Fruit fly (Drosophila melanogaster) whole organism, embryonic: ENCODE data around the gene CG17127.

Source experiments
- CG10462 ChIP-seq: fragments of 200-800 bp; sonication (Bioruptor generic); optimal IDR thresholded peaks from 2 replicates; lab custom pipeline; 2016; ENCODE audit warnings: missing biosample characterization, missing genetic modification characterization
- CG10654 ChIP-seq: fragments of 200-800 bp; sonication (Bioruptor generic); optimal IDR thresholded peaks from 2 replicates; lab custom pipeline; 2016; ENCODE audit warnings: missing biosample characterization, missing genetic modification characterization
- CG12299 ChIP-seq: fragments of 200-800 bp; sonication (Bioruptor generic); optimal IDR thresholded peaks from 2 replicates; lab custom pipeline; 2018; ENCODE audit warnings: missing biosample characterization, mild to moderate bottlenecking, missing genetic modification characterization
- CG1233 ChIP-seq: fragments of 200-800 bp; sonication (Bioruptor generic); optimal IDR thresholded peaks from 4 replicates; lab custom pipeline; 2018; ENCODE audit warnings: missing biosample characterization, mild to moderate bottlenecking, missing genetic modification characterization
- CG13424 ChIP-seq: fragments of 200-800 bp; sonication (Bioruptor generic); optimal IDR thresholded peaks from 2 replicates; lab custom pipeline; 2019; ENCODE audit warnings: missing biosample characterization, mild to moderate bottlenecking, missing genetic modification characterization, moderate library complexity
- CG14050 ChIP-seq: fragments of 200-800 bp; sonication (Bioruptor generic); IDR thresholded peaks from 3 replicates; pipeline ENCODE4 v1.3.6; 2022; ENCODE audit warnings: missing biosample characterization, missing genetic modification characterization
- CG15011 ChIP-seq: fragments of 200-800 bp; sonication (Bioruptor generic); optimal IDR thresholded peaks from 3 replicates; lab custom pipeline; 2018; ENCODE audit warnings: missing biosample characterization, mild to moderate bottlenecking, missing genetic modification characterization
- CG15269 ChIP-seq: fragments of 200-800 bp; sonication (Bioruptor generic); optimal IDR thresholded peaks from 2 replicates; lab custom pipeline; 2018; ENCODE audit warnings: missing biosample characterization, mild to moderate bottlenecking, missing genetic modification characterization, moderate library complexity
- CG15514 ChIP-seq: fragments of 200-800 bp; sonication (Bioruptor generic); optimal IDR thresholded peaks from 3 replicates; lab custom pipeline; 2017; ENCODE audit warnings: missing biosample characterization, missing genetic modification characterization, mild to moderate bottlenecking, moderate library complexity, missing genetic modification reagents
- CG16863 ChIP-seq: fragments of 200-800 bp; sonication (Bioruptor generic); optimal IDR thresholded peaks from 3 replicates; lab custom pipeline; 2016; ENCODE audit warnings: missing biosample characterization, missing genetic modification characterization
- CG17568 ChIP-seq: fragments of 200-800 bp; sonication (Bioruptor generic); optimal IDR thresholded peaks from 2 replicates; lab custom pipeline; 2018; ENCODE audit warnings: missing biosample characterization, mild to moderate bottlenecking, missing genetic modification characterization, moderate library complexity
- CG17829 ChIP-seq: fragments of 200-800 bp; optimal IDR thresholded peaks from 2 replicates; lab custom pipeline; 2019; ENCODE audit warnings: missing biosample characterization, mild to moderate bottlenecking, missing genetic modification characterization, moderate library complexity
- CG18764 ChIP-seq: fragments of 200-800 bp; sonication (Bioruptor generic); optimal IDR thresholded peaks from 3 replicates; lab custom pipeline; 2016; ENCODE audit warnings: missing biosample characterization, missing genetic modification characterization
- CG4854 ChIP-seq: fragments of 200-800 bp; sonication (Bioruptor generic); optimal IDR thresholded peaks from 2 replicates; lab custom pipeline; 2016; ENCODE audit warnings: missing biosample characterization, missing genetic modification characterization, inconsistent platforms
- CG9817 ChIP-seq: fragments of 200-800 bp; sonication (Bioruptor generic); optimal IDR thresholded peaks from 2 replicates; lab custom pipeline; 2018; ENCODE audit warnings: missing biosample characterization, mild to moderate bottlenecking, missing genetic modification characterization, moderate library complexity
- CG9876 ChIP-seq: fragments of 200-800 bp; sonication (Bioruptor generic); optimal IDR thresholded peaks from 2 replicates; lab custom pipeline; 2016; ENCODE audit warnings: missing biosample characterization, missing genetic modification characterization
- CHES-1-like ChIP-seq: fragments of 200-800 bp; sonication (Bioruptor generic); optimal IDR thresholded peaks from 2 replicates; lab custom pipeline; 2016; ENCODE audit warnings: missing biosample characterization, missing genetic modification characterization
- Dip3 ChIP-seq: fragments of 200-800 bp; sonication (Bioruptor generic); optimal IDR thresholded peaks from 3 replicates; lab custom pipeline; 2016; ENCODE audit warnings: missing biosample characterization, missing genetic modification characterization
- Dll ChIP-seq: fragments of 200-800 bp; sonication (Bioruptor generic); IDR thresholded peaks from 4 replicates; pipeline ENCODE4 v1.3.6; 2022; ENCODE audit warnings: missing biosample characterization, missing genetic modification characterization; ENCODE audit not compliant: partially characterized antibody
- Gsc ChIP-seq: fragments of 200-800 bp; sonication (Bioruptor generic); IDR thresholded peaks from 2 replicates; pipeline ENCODE4 v1.3.6; 2022; ENCODE audit warnings: missing biosample characterization, missing genetic modification characterization
- H15 ChIP-seq: fragments of 200-800 bp; sonication (Bioruptor generic); IDR thresholded peaks from 3 replicates; pipeline ENCODE4 v1.3.6; 2022; ENCODE audit warnings: missing biosample characterization, missing genetic modification characterization
- HLHmδ ChIP-seq: fragments of 200-800 bp; sonication (Bioruptor generic); optimal IDR thresholded peaks from 2 replicates; lab custom pipeline; 2018; ENCODE audit warnings: missing biosample characterization, mild to moderate bottlenecking, missing genetic modification characterization, moderate library complexity
- Poxn ChIP-seq: fragments of 200-800 bp; sonication (Bioruptor generic); IDR thresholded peaks from 2 replicates; pipeline ENCODE4 v1.3.6; 2022; ENCODE audit warnings: missing biosample characterization, missing genetic modification characterization
- Vsx1 ChIP-seq: fragments of 200-800 bp; sonication (Bioruptor generic); optimal IDR thresholded peaks from 2 replicates; lab custom pipeline; 2017; ENCODE audit warnings: missing biosample characterization, mild to moderate bottlenecking, missing genetic modification characterization, missing genetic modification reagents
- bbx ChIP-seq: fragments of 200-800 bp; sonication (Bioruptor generic); IDR thresholded peaks from 2 replicates; pipeline ENCODE4 v1.3.6; 2022; ENCODE audit warnings: missing biosample characterization, missing genetic modification characterization; ENCODE audit not compliant: partially characterized antibody
- corto ChIP-seq: fragments of 200-800 bp; sonication (Bioruptor generic); optimal IDR thresholded peaks from 2 replicates; lab custom pipeline; 2016; ENCODE audit warnings: missing biosample characterization, mild to moderate bottlenecking, missing genetic modification characterization, moderate library complexity
- crc ChIP-seq: fragments of 200-800 bp; sonication (Bioruptor generic); optimal IDR thresholded peaks from 2 replicates; lab custom pipeline; 2016; ENCODE audit warnings: missing biosample characterization, missing genetic modification characterization
- dmrt99B ChIP-seq: fragments of 200-800 bp; sonication (Bioruptor generic); optimal IDR thresholded peaks from 2 replicates; lab custom pipeline; 2018; ENCODE audit warnings: missing biosample characterization, mild to moderate bottlenecking, missing genetic modification characterization, moderate library complexity
- dpn ChIP-seq, 2 experiments: fragments of 200-800 bp; sonication (Bioruptor generic); optimal IDR thresholded peaks; 3 replicates each; lab custom pipeline; 2016; ENCODE audit warnings: missing biosample characterization in 2 of 2, missing genetic modification characterization in 2 of 2
- emc ChIP-seq: fragments of 200-800 bp; sonication (Bioruptor generic); optimal IDR thresholded peaks from 2 replicates; lab custom pipeline; 2016; ENCODE audit warnings: missing biosample characterization, missing genetic modification characterization
- en ChIP-seq: fragments of 200-800 bp; sonication (Bioruptor generic); optimal IDR thresholded peaks from 2 replicates; lab custom pipeline; 2016; ENCODE audit warnings: missing biosample characterization, missing genetic modification characterization
- eve ChIP-seq, 2 experiments: fragments of >200 bp; optimal IDR thresholded peaks; 2 replicates each; lab custom pipeline; 2017; ENCODE audit warnings: missing biosample characterization in 2 of 2, missing genetic modification characterization in 2 of 2
- gce ChIP-seq: fragments of 200-800 bp; sonication (Bioruptor generic); IDR thresholded peaks from 3 replicates; pipeline ENCODE4 v1.3.6; 2022; ENCODE audit warnings: missing biosample characterization, missing genetic modification characterization
- gsb-n ChIP-seq: fragments of 200-800 bp; sonication (Bioruptor generic); optimal IDR thresholded peaks from 3 replicates; lab custom pipeline; 2018; ENCODE audit warnings: missing biosample characterization, mild to moderate bottlenecking, missing genetic modification characterization
- inv ChIP-seq: fragments of 200-800 bp; sonication (Bioruptor generic); IDR thresholded peaks from 2 replicates; pipeline ENCODE4 v1.3.6; 2022; ENCODE audit warnings: missing biosample characterization, missing genetic modification characterization; ENCODE audit not compliant: partially characterized antibody
- lov ChIP-seq, 2 experiments: fragments of 200-800 bp in 1 of 2; fragments of >200 bp in 1 of 2; sonication (Bioruptor generic) in 1 of 2; IDR thresholded peaks in 1 of 2; optimal IDR thresholded peaks in 1 of 2; 2 replicates in 1 of 2; 3 replicates in 1 of 2; pipeline versions ENCODE4 v1.3.6 to Lab custom; 2017 to 2022; ENCODE audit warnings: missing biosample characterization in 1 of 2, missing genetic modification characterization in 1 of 2
- nmo ChIP-seq: fragments of 200-800 bp; sonication (Bioruptor generic); optimal IDR thresholded peaks from 2 replicates; lab custom pipeline; 2018; ENCODE audit warnings: missing biosample characterization, mild to moderate bottlenecking, missing genetic modification characterization, moderate library complexity
- nom ChIP-seq: fragments of 200-800 bp; sonication (Bioruptor generic); optimal IDR thresholded peaks from 2 replicates; lab custom pipeline; 2017; ENCODE audit warnings: missing biosample characterization, missing genetic modification characterization, mild to moderate bottlenecking, moderate library complexity, missing genetic modification reagents
- repo ChIP-seq: fragments of 200-800 bp; sonication (Bioruptor generic); optimal IDR thresholded peaks from 2 replicates; lab custom pipeline; 2016; ENCODE audit warnings: missing biosample characterization, missing genetic modification characterization
- rib ChIP-seq: fragments of 200-800 bp; sonication (Bioruptor generic); IDR thresholded peaks from 2 replicates; pipeline ENCODE4 v1.3.6; 2022; ENCODE audit warnings: missing biosample characterization, missing genetic modification characterization
- row ChIP-seq: fragments of 200-800 bp; sonication (Bioruptor generic); IDR thresholded peaks from 3 replicates; pipeline ENCODE4 v1.3.6; 2022; ENCODE audit warnings: missing biosample characterization, missing genetic modification characterization
- sd ChIP-seq: fragments of 200-800 bp; sonication (Bioruptor generic); optimal IDR thresholded peaks from 3 replicates; lab custom pipeline; 2018; ENCODE audit warnings: missing biosample characterization, mild to moderate bottlenecking, missing genetic modification characterization, moderate library complexity
- slbo ChIP-seq: fragments of 200-800 bp; sonication (Bioruptor generic); IDR thresholded peaks from 2 replicates; pipeline ENCODE4 v1.3.6; 2022; ENCODE audit warnings: missing biosample characterization, missing genetic modification characterization
- sob ChIP-seq: fragments of 200-800 bp; sonication (Bioruptor generic); IDR thresholded peaks from 2 replicates; pipeline ENCODE4 v1.3.6; 2022; ENCODE audit warnings: missing biosample characterization, missing genetic modification characterization
- ssp ChIP-seq: fragments of 200-800 bp; sonication (Bioruptor generic); IDR thresholded peaks from 2 replicates; pipeline ENCODE4 v1.3.6; 2022; ENCODE audit warnings: missing biosample characterization, missing genetic modification characterization
- tin ChIP-seq: fragments of 200-800 bp; sonication (Bioruptor generic); optimal IDR thresholded peaks from 3 replicates; lab custom pipeline; 2016; ENCODE audit warnings: missing biosample characterization, missing genetic modification characterization
- vfl ChIP-seq: fragments of 200-800 bp; sonication (Bioruptor generic); optimal IDR thresholded peaks from 2 replicates; lab custom pipeline; 2016; ENCODE audit warnings: missing biosample characterization, missing genetic modification characterization
- wek ChIP-seq: fragments of 200-800 bp; sonication (Bioruptor generic); optimal IDR thresholded peaks from 3 replicates; lab custom pipeline; 2018; ENCODE audit warnings: missing biosample characterization, mild to moderate bottlenecking, missing genetic modification characterization, moderate library complexity

CG17127 gene

DNA sequence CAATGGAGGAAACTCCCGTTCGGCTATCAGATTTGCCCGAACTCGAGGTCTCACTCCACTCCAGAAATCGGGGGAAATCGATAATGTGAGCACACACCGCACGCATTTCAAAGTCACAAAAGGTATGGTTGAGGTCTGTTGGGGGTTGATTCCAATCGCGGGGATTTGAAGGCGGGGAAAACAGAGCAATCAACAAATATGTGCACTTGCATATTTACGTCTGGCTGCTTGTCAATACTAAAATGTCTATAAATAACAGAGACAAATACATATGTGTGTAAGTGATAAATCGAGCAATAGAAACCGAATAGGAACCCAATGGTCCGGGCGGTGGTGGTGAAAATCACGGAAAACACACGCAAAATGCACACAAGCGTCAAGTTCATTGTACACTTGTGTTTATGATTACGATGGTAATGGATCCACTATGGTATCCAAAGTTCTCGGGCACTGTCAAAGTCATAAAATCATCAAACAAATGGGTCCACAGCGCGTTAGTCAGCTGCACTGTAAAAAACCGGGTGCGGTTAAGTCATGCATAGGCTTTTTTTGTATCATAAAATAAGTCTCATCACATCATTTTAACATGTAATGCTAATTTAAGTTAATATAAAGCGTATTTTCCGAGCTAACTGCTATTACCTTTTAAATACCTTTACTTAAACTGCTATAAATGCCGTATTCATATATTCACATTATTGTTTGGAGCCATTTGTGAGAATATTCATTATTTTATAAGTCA, 18.6 kb upstream of the CG17127 start (continued):
- TF ChIP-seq vfl (no peak), gsb-n (peak; percentile 97), HLHmδ (GFP tag; lab: Kevin White, UChicago) (peak; percentile 94), CG17829 (peak; percentile 70), CG16863 (GFP tag; lab: Kevin White, UChicago) (peak; percentile 92), repo (GFP tag; lab: Kevin White, UChicago) (peak; percentile 90), nmo (GFP tag; lab: Kevin White, UChicago) (peak; percentile 56), CHES-1-like (GFP tag; lab: Kevin White, UChicago) (peak; percentile 90), en (GFP tag; lab: Kevin White, UChicago) (peak; percentile 87), nom (GFP tag; lab: Kevin White, UChicago) (no peak), crc (GFP tag; lab: Kevin White, UChicago) (peak; percentile 54), ssp (GFP tag; lab: Robert Waterston, UW) (peak; percentile 59; the same call in 1 of the 2 replicates), CG14050 (GFP tag; lab: Robert Waterston, UW) (peak; percentile 51), wek (peak; percentile 92), CG1233 (peak; percentile 94), CG15269 (tag; lab: Kevin White, UChicago) (peak; percentile 75), CG15514 (GFP tag; lab: Kevin White, UChicago) (peak; percentile 77), Dll (GFP tag; lab: Robert Waterston, UW) (no peak), CG10654 (GFP tag; lab: Kevin White, UChicago) (peak; percentile 92), slbo (GFP tag; lab: Robert Waterston, UW) (peak; percentile 9; the same call in 1 of the 2 replicates), Vsx1 (GFP tag; lab: Kevin White, UChicago) (peak; percentile 98), dmrt99B (peak; percentile 51), eve (GFP tag; optimal IDR thresholded peaks at IDR 0.05; lab: Kevin White, UChicago) (peak in 1 of 2 experiments; percentile 89), Dip3 (GFP tag; lab: Kevin White, UChicago) (no peak), CG4854 (GFP tag; lab: Kevin White, UChicago) (peak; percentile 91), tin (peak; percentile 79), CG17568 (GFP tag; lab: Kevin White, UChicago) (peak; percentile 87), rib (peak; percentile 37; the same call in 1 of the 2 replicates), sob (GFP tag; lab: Robert Waterston, UW) (peak; percentile 86), bbx (GFP tag; lab: Robert Waterston, UW) (no peak), Poxn (GFP tag; lab: Robert Waterston, UW) (no peak), dpn (GFP tag; optimal IDR thresholded peaks at IDR 0.05; lab: Kevin White, UChicago) (peak; percentile 49 to 79), emc (GFP tag; lab: Kevin White, UChicago) (peak; percentile 3), H15 (peak; percentile 81), CG9876 (GFP tag; lab: Kevin White, UChicago) (peak; percentile 87), corto (GFP tag; lab: Kevin White, UChicago) (no peak), CG15011 (peak; percentile 88), CG9817 (tag; lab: Kevin White, UChicago) (peak; percentile 61), lov (optimal IDR thresholded peaks at IDR 0.05; lab: Kevin White, UChicago) (no peak), lov (GFP tag; IDR thresholded peaks at IDR 0.05; lab: Robert Waterston, UW) (peak; percentile 96), sd (tag; lab: Kevin White, UChicago) (peak; percentile 64), inv (no peak), CG13424 (tag; lab: Kevin White, UChicago) (peak; percentile 82), gce (GFP tag; lab: Robert Waterston, UW) (peak; percentile 92), row (peak; percentile 42; the same call in 1 of the 3 replicates), CG18764 (peak; percentile 92), CG10462 (peak; percentile 86), CG12299 (tag; lab: Kevin White, UChicago) (peak; percentile 87), Gsc (GFP tag; lab: Robert Waterston, UW) (no peak)
